Fruit fly (Drosophila melanogaster): ENCODE measurements around the gene Pdp1.

dm6 chr3L:7841254-7841964 is 25.8 kb downstream of the Pdp1 start:
- TF ChIP-seq CG12768 (GFP tag; optimal IDR thresholded peaks at IDR 0.05) (no peak), ovo (GFP tag; optimal IDR thresholded peaks at IDR 0.05) (peak; percentile 35), cic (GFP tag; optimal IDR thresholded peaks at IDR 0.05) (peak; percentile 66), CG33017 (tag; optimal IDR thresholded peaks at IDR 0.05) (no peak), bab1 (GFP tag; optimal IDR thresholded peaks at IDR 0.05) (no peak)

All from whole organism, adult.